Fruit fly (Drosophila melanogaster) whole organism, embryonic: ENCODE results near the gene capu.

Experiments used
- Antp ChIP-seq: fragments of 200-800 bp; sonication (Bioruptor generic); optimal IDR thresholded peaks from 3 replicates; lab custom pipeline; 2016; ENCODE audit warnings: missing biosample characterization, missing genetic modification characterization
- Bgb ChIP-seq: fragments of 200-800 bp; sonication (Bioruptor generic); IDR thresholded peaks from 2 replicates; pipeline ENCODE4 v1.3.6; 2022; ENCODE audit warnings: missing biosample characterization, missing genetic modification characterization; ENCODE audit not compliant: partially characterized antibody
- Blimp-1 ChIP-seq: fragments of 200-800 bp; sonication (Bioruptor generic); optimal IDR thresholded peaks from 3 replicates; lab custom pipeline; 2018; ENCODE audit warnings: missing biosample characterization, missing genetic modification characterization, mild to moderate bottlenecking, moderate library complexity, missing genetic modification reagents
- CG10431 ChIP-seq: fragments of 200-800 bp; sonication (Bioruptor generic); optimal IDR thresholded peaks from 3 replicates; lab custom pipeline; 2018; ENCODE audit warnings: missing biosample characterization, mild to moderate bottlenecking, missing genetic modification characterization
- CG11695 ChIP-seq: fragments of 200-800 bp; sonication (Bioruptor generic); IDR thresholded peaks from 3 replicates; pipeline ENCODE4 v1.3.6; 2022; ENCODE audit warnings: missing biosample characterization, missing genetic modification characterization
- CG11723 ChIP-seq: fragments of 200-800 bp; sonication (Bioruptor generic); optimal IDR thresholded peaks from 2 replicates; lab custom pipeline; 2017; ENCODE audit warnings: missing biosample characterization, mild to moderate bottlenecking, missing genetic modification characterization
- CG12219 ChIP-seq: fragments of 200-800 bp; sonication (Bioruptor generic); optimal IDR thresholded peaks from 3 replicates; lab custom pipeline; 2018; ENCODE audit warnings: missing biosample characterization, mild to moderate bottlenecking, missing genetic modification characterization
- CG12769 ChIP-seq: fragments of 200-800 bp; sonication (Bioruptor generic); optimal IDR thresholded peaks from 2 replicates; lab custom pipeline; 2019; ENCODE audit warnings: missing biosample characterization, mild to moderate bottlenecking, missing genetic modification characterization, moderate library complexity
- CG13296 ChIP-seq: fragments of 200-800 bp; sonication (Bioruptor generic); optimal IDR thresholded peaks from 3 replicates; lab custom pipeline; 2018; ENCODE audit warnings: missing biosample characterization, mild to moderate bottlenecking, missing genetic modification characterization
- CG16815 ChIP-seq: fragments of 200-800 bp; sonication (Bioruptor generic); optimal IDR thresholded peaks from 3 replicates; lab custom pipeline; 2017; ENCODE audit warnings: missing biosample characterization, mild to moderate bottlenecking, missing genetic modification characterization
- CG17359 ChIP-seq: fragments of 200-800 bp; sonication (Bioruptor generic); optimal IDR thresholded peaks from 3 replicates; lab custom pipeline; 2018; ENCODE audit warnings: missing biosample characterization, mild to moderate bottlenecking, missing genetic modification characterization, moderate library complexity
- CG1832 ChIP-seq: fragments of 200-800 bp; sonication (Bioruptor generic); optimal IDR thresholded peaks from 2 replicates; lab custom pipeline; 2017; ENCODE audit warnings: missing biosample characterization, mild to moderate bottlenecking, missing genetic modification characterization, inconsistent platforms
- CG18599 ChIP-seq: fragments of 200-800 bp; sonication (Bioruptor generic); optimal IDR thresholded peaks from 3 replicates; lab custom pipeline; 2017; ENCODE audit warnings: missing biosample characterization, missing genetic modification characterization, mild to moderate bottlenecking, moderate library complexity, missing genetic modification reagents
- CG2678 ChIP-seq: fragments of 200-800 bp; sonication (Bioruptor generic); optimal IDR thresholded peaks from 3 replicates; lab custom pipeline; 2019; ENCODE audit warnings: missing biosample characterization, mild to moderate bottlenecking, missing genetic modification characterization, moderate library complexity
- CG2712 ChIP-seq: fragments of 200-800 bp; optimal IDR thresholded peaks from 3 replicates; lab custom pipeline; 2019; ENCODE audit warnings: missing biosample characterization, mild to moderate bottlenecking, missing genetic modification characterization, moderate library complexity
- CG5245 ChIP-seq: fragments of 200-800 bp; sonication (Bioruptor generic); optimal IDR thresholded peaks from 3 replicates; lab custom pipeline; 2016; ENCODE audit warnings: missing biosample characterization, missing genetic modification characterization
- CG7357 ChIP-seq: fragments of 200-800 bp; sonication (Bioruptor generic); IDR thresholded peaks from 3 replicates; pipeline ENCODE4 v1.3.6; 2022; ENCODE audit warnings: missing biosample characterization, missing genetic modification characterization
- CG9437 ChIP-seq: fragments of 200-800 bp; sonication (Bioruptor generic); optimal IDR thresholded peaks from 2 replicates; lab custom pipeline; 2018; ENCODE audit warnings: missing biosample characterization, mild to moderate bottlenecking, missing genetic modification characterization
- CG9797 ChIP-seq: fragments of 200-800 bp; sonication (Bioruptor generic); optimal IDR thresholded peaks from 3 replicates; lab custom pipeline; 2018; ENCODE audit warnings: missing biosample characterization, mild to moderate bottlenecking, missing genetic modification characterization
- CkIIα-i1 ChIP-seq: fragments of 200-800 bp; sonication (Bioruptor generic); IDR thresholded peaks from 2 replicates; pipeline ENCODE4 v1.3.6; 2022; ENCODE audit warnings: missing biosample characterization, missing genetic modification characterization
- GATAe ChIP-seq: fragments of 200-800 bp; sonication (Bioruptor generic); conservative IDR thresholded peaks from 2 replicates; pipeline ENCODE4 v1.3.6; 2022; ENCODE audit warnings: missing biosample characterization, missing genetic modification characterization
- HHEX ChIP-seq: fragments of 200-800 bp; sonication (Bioruptor generic); optimal IDR thresholded peaks from 3 replicates; lab custom pipeline; 2017; ENCODE audit warnings: missing biosample characterization, mild to moderate bottlenecking, missing genetic modification characterization, missing genetic modification reagents
- Hand ChIP-seq: fragments of 200-800 bp; sonication (Bioruptor generic); optimal IDR thresholded peaks from 2 replicates; lab custom pipeline; 2017; ENCODE audit warnings: mild to moderate bottlenecking, missing biosample characterization, missing genetic modification reagents, missing genetic modification characterization
- MESR4 ChIP-seq: fragments of 200-800 bp; sonication (Bioruptor generic); optimal IDR thresholded peaks from 2 replicates; lab custom pipeline; 2018; ENCODE audit warnings: missing biosample characterization, mild to moderate bottlenecking, missing genetic modification characterization, moderate library complexity
- NfI ChIP-seq: fragments of 200-800 bp; sonication (Bioruptor generic); optimal IDR thresholded peaks from 3 replicates; lab custom pipeline; 2018; ENCODE audit warnings: missing biosample characterization, mild to moderate bottlenecking, missing genetic modification characterization, moderate library complexity
- Pdp1 ChIP-seq, 2 experiments: fragments of 200-800 bp; sonication (Bioruptor generic); optimal IDR thresholded peaks; 3 replicates each; lab custom pipeline; 2016; ENCODE audit warnings: missing biosample characterization in 2 of 2, missing genetic modification characterization in 2 of 2, mild to moderate bottlenecking in 1 of 2, moderate library complexity in 1 of 2
- Ptx1 ChIP-seq: fragments of 200-800 bp; sonication (Bioruptor generic); IDR thresholded peaks from 2 replicates; pipeline ENCODE4 v1.3.6; 2022; ENCODE audit warnings: missing biosample characterization, missing genetic modification characterization
- Ssrp ChIP-seq: fragments of 200-800 bp; sonication (Bioruptor generic); optimal IDR thresholded peaks from 2 replicates; lab custom pipeline; 2018; ENCODE audit warnings: missing biosample characterization, mild to moderate bottlenecking, missing genetic modification characterization, moderate library complexity
- Taf1 ChIP-seq: fragments of 200-800 bp; sonication (Bioruptor generic); IDR thresholded peaks from 2 replicates; pipeline ENCODE4 v1.3.6; 2022; ENCODE audit warnings: missing biosample characterization, missing genetic modification characterization
- bab2 ChIP-seq: fragments of 200-800 bp; sonication (Bioruptor generic); optimal IDR thresholded peaks from 2 replicates; lab custom pipeline; 2016; ENCODE audit warnings: missing biosample characterization, missing genetic modification characterization
- cas ChIP-seq: fragments of 200-800 bp; sonication (Bioruptor generic); IDR thresholded peaks from 2 replicates; pipeline ENCODE4 v1.3.6; 2022; ENCODE audit warnings: missing biosample characterization, missing genetic modification characterization
- ci ChIP-seq: fragments of 200-800 bp; sonication (Bioruptor generic); IDR thresholded peaks from 3 replicates; pipeline ENCODE4 v1.3.6; 2022; ENCODE audit warnings: missing biosample characterization, missing genetic modification characterization
- corto ChIP-seq: fragments of 200-800 bp; sonication (Bioruptor generic); optimal IDR thresholded peaks from 2 replicates; lab custom pipeline; 2016; ENCODE audit warnings: missing biosample characterization, mild to moderate bottlenecking, missing genetic modification characterization, moderate library complexity
- fd102C ChIP-seq: fragments of 200-800 bp; sonication (Bioruptor generic); optimal IDR thresholded peaks from 2 replicates; lab custom pipeline; 2018; ENCODE audit warnings: missing biosample characterization, mild to moderate bottlenecking, missing genetic modification characterization, moderate library complexity
- fru ChIP-seq: fragments of >200 bp; optimal IDR thresholded peaks from 2 replicates; lab custom pipeline; 2017
- hkb ChIP-seq, 2 experiments: fragments of 200-800 bp in 1 of 2; fragments of >200 bp in 1 of 2; sonication (Bioruptor generic) in 1 of 2; IDR thresholded peaks in 1 of 2; optimal IDR thresholded peaks in 1 of 2; 2 replicates each; pipeline versions ENCODE4 v1.3.6 to Lab custom; 2017 to 2022; ENCODE audit warnings: missing biosample characterization in 1 of 2, missing genetic modification characterization in 1 of 2
- insv ChIP-seq, 2 experiments: fragments of 200-800 bp; sonication (Bioruptor generic); optimal IDR thresholded peaks; 3 replicates each; lab custom pipeline; 2016 to 2018; ENCODE audit warnings: missing biosample characterization in 2 of 2, missing genetic modification characterization in 2 of 2
- inv ChIP-seq: fragments of 200-800 bp; sonication (Bioruptor generic); IDR thresholded peaks from 2 replicates; pipeline ENCODE4 v1.3.6; 2022; ENCODE audit warnings: missing biosample characterization, missing genetic modification characterization; ENCODE audit not compliant: partially characterized antibody
- kay ChIP-seq: fragments of 200-800 bp; sonication (Bioruptor generic); optimal IDR thresholded peaks from 2 replicates; lab custom pipeline; 2016; ENCODE audit warnings: missing biosample characterization, missing genetic modification characterization
- ken ChIP-seq: fragments of 200-800 bp; sonication (Bioruptor generic); IDR thresholded peaks from 3 replicates; pipeline ENCODE4 v1.3.6; 2022; ENCODE audit warnings: missing biosample characterization, missing genetic modification characterization
- lov ChIP-seq, 2 experiments: fragments of 200-800 bp in 1 of 2; fragments of >200 bp in 1 of 2; sonication (Bioruptor generic) in 1 of 2; IDR thresholded peaks in 1 of 2; optimal IDR thresholded peaks in 1 of 2; 2 replicates in 1 of 2; 3 replicates in 1 of 2; pipeline versions ENCODE4 v1.3.6 to Lab custom; 2017 to 2022; ENCODE audit warnings: missing biosample characterization in 1 of 2, missing genetic modification characterization in 1 of 2
- nerfin-2 ChIP-seq: fragments of 200-800 bp; sonication (Bioruptor generic); IDR thresholded peaks from 2 replicates; pipeline ENCODE4 v1.3.6; 2022; ENCODE audit warnings: missing biosample characterization, missing genetic modification characterization; ENCODE audit not compliant: partially characterized antibody
- nom ChIP-seq: fragments of 200-800 bp; sonication (Bioruptor generic); optimal IDR thresholded peaks from 2 replicates; lab custom pipeline; 2017; ENCODE audit warnings: missing biosample characterization, missing genetic modification characterization, mild to moderate bottlenecking, moderate library complexity, missing genetic modification reagents
- slp2 ChIP-seq: fragments of 200-800 bp; sonication (Bioruptor generic); optimal IDR thresholded peaks from 2 replicates; lab custom pipeline; 2016; ENCODE audit warnings: missing biosample characterization, missing genetic modification characterization
- sna ChIP-seq: fragments of 200-800 bp; sonication (Bioruptor generic); IDR thresholded peaks from 2 replicates; pipeline ENCODE4 v1.3.6; 2022; ENCODE audit warnings: missing biosample characterization, missing genetic modification characterization; ENCODE audit not compliant: partially characterized antibody
- sug ChIP-seq: fragments of 200-800 bp; optimal IDR thresholded peaks from 2 replicates; lab custom pipeline; 2019; ENCODE audit warnings: missing biosample characterization, mild to moderate bottlenecking, missing genetic modification characterization, moderate library complexity
- unpg ChIP-seq: fragments of 200-800 bp; sonication (Bioruptor generic); optimal IDR thresholded peaks from 3 replicates; lab custom pipeline; 2018; ENCODE audit warnings: missing biosample characterization, mild to moderate bottlenecking, missing genetic modification characterization, moderate library complexity
- wek ChIP-seq: fragments of 200-800 bp; sonication (Bioruptor generic); optimal IDR thresholded peaks from 3 replicates; lab custom pipeline; 2018; ENCODE audit warnings: missing biosample characterization, mild to moderate bottlenecking, missing genetic modification characterization, moderate library complexity

The capu gene

dm6 chr2L:3862437-3863041 is 40.1 kb downstream of the capu start, which contains the start of gene TTLL4B (continued):
- TF ChIP-seq ci (GFP tag; lab: Robert Waterston, UW) (no peak), nerfin-2 (GFP tag; lab: Robert Waterston, UW) (peak; percentile 95), CG16815 (GFP tag; lab: Kevin White, UChicago) (no peak), corto (GFP tag; lab: Kevin White, UChicago) (no peak), Ptx1 (GFP tag; lab: Robert Waterston, UW) (no peak), CG12769 (tag; lab: Kevin White, UChicago) (no peak), Ssrp (no peak), wek (GFP tag; lab: Kevin White, UChicago) (no peak), bab2 (GFP tag; lab: Kevin White, UChicago) (no peak), CG2678 (tag; lab: Kevin White, UChicago) (no peak), CG11695 (no peak), MESR4 (GFP tag; lab: Kevin White, UChicago) (peak; percentile 31), CG5245 (GFP tag; lab: Kevin White, UChicago) (no peak), CG12219 (GFP tag; lab: Kevin White, UChicago) (no peak), CG9797 (GFP tag; lab: Kevin White, UChicago) (peak; percentile 34), fru (lab: Kevin White, UChicago) (no peak), insv (GFP tag; optimal IDR thresholded peaks at IDR 0.05; lab: Kevin White, UChicago) (no peak), nom (GFP tag; lab: Kevin White, UChicago) (no peak), CG2712 (tag; lab: Kevin White, UChicago) (peak; percentile 15), kay (no peak), CG9437 (GFP tag; lab: Kevin White, UChicago) (no peak), slp2 (no peak), GATAe (GFP tag; lab: Robert Waterston, UW) (no peak), HHEX (GFP tag; lab: Kevin White, UChicago) (no peak), fd102C (GFP tag; lab: Kevin White, UChicago) (no peak), NfI (GFP tag; lab: Kevin White, UChicago) (no peak), CG7357 (no peak), unpg (no peak), Taf1 (GFP tag; lab: Robert Waterston, UW) (no peak), hkb (optimal IDR thresholded peaks at IDR 0.05; lab: Kevin White, UChicago) (no peak), hkb (GFP tag; IDR thresholded peaks at IDR 0.05; lab: Robert Waterston, UW) (no peak), sug (no peak), CG10431 (GFP tag; lab: Kevin White, UChicago) (no peak), ken (no peak), Hand (GFP tag; lab: Kevin White, UChicago) (no peak), CG1832 (GFP tag; lab: Kevin White, UChicago) (no peak), CkIIα-i1 (GFP tag; lab: Robert Waterston, UW) (no peak), sna (GFP tag; lab: Robert Waterston, UW) (peak; percentile 94), Blimp-1 (GFP tag; lab: Kevin White, UChicago) (no peak), cas (GFP tag; lab: Robert Waterston, UW) (no peak), CG13296 (GFP tag; lab: Kevin White, UChicago) (no peak), CG11723 (GFP tag; lab: Kevin White, UChicago) (no peak), lov (optimal IDR thresholded peaks at IDR 0.05; lab: Kevin White, UChicago) (no peak), lov (GFP tag; IDR thresholded peaks at IDR 0.05; lab: Robert Waterston, UW) (no peak), CG17359 (tag; lab: Kevin White, UChicago) (no peak), CG18599 (GFP tag; lab: Kevin White, UChicago) (no peak), inv (GFP tag; lab: Robert Waterston, UW) (peak; percentile 80), Antp (GFP tag; lab: Kevin White, UChicago) (no peak), Bgb (GFP tag; lab: Robert Waterston, UW) (peak; percentile 95), Pdp1 (GFP tag; optimal IDR thresholded peaks at IDR 0.05; lab: Kevin White, UChicago) (no peak)
